Worm (Caenorhabditis elegans) whole organism, L2 larva: ENCODE results near the gene F26G1.2.

Experiments used
- C34F6.9 ChIP-seq: fragments of 150-350 bp; optimal IDR thresholded peaks from 2 replicates; lab custom pipeline; 2014; ENCODE audit warnings: missing biosample characterization, missing genetic modification characterization
- F13H6.1 ChIP-seq: sonication (generic microtip); optimal IDR thresholded peaks from 2 replicates; lab custom pipeline; 2016; ENCODE audit warnings: missing genetic modification characterization, missing compliant biosample characterization
- Y55F3AM.14 ChIP-seq: fragments of 200-800 bp; sonication (Bioruptor generic); optimal IDR thresholded peaks from 2 replicates; lab custom pipeline; 2018; ENCODE audit warnings: mild to moderate bottlenecking, missing genetic modification characterization, missing compliant biosample characterization
- ZK546.5 ChIP-seq: sonication (generic microtip); optimal IDR thresholded peaks from 2 replicates; lab custom pipeline; 2017; ENCODE audit warnings: missing biosample characterization, missing genetic modification characterization
- alr-1 ChIP-seq: fragments of 150-350 bp; optimal IDR thresholded peaks from 2 replicates; lab custom pipeline; 2014; ENCODE audit warnings: missing biosample characterization, missing genetic modification characterization
- aly-2 ChIP-seq: fragments of 150-350 bp; optimal IDR thresholded peaks from 2 replicates; lab custom pipeline; 2014; ENCODE audit warnings: missing biosample characterization, missing genetic modification characterization
- ama-1 ChIP-seq: fragments of 150-350 bp; optimal IDR thresholded peaks from 2 replicates; lab custom pipeline; 2018; ENCODE audit warnings: inconsistent platforms
- blmp-1 ChIP-seq: sonication (generic microtip); optimal IDR thresholded peaks from 2 replicates; lab custom pipeline; 2017; ENCODE audit warnings: missing genetic modification characterization, mild to moderate bottlenecking, missing compliant biosample characterization, antibody characterized with exemption, moderate library complexity; ENCODE audit not compliant: insufficient read depth
- crh-2 ChIP-seq: sonication (generic microtip); optimal IDR thresholded peaks from 2 replicates; lab custom pipeline; 2017; ENCODE audit warnings: missing biosample characterization, missing genetic modification characterization
- dmd-4 ChIP-seq: sonication (generic microtip); optimal IDR thresholded peaks from 2 replicates; lab custom pipeline; 2017; ENCODE audit warnings: missing biosample characterization, missing genetic modification characterization
- egl-27 ChIP-seq: sonication (generic microtip); optimal IDR thresholded peaks from 3 replicates; lab custom pipeline; 2017; ENCODE audit warnings: missing biosample characterization, missing genetic modification reagents, missing genetic modification characterization
- elt-1 ChIP-seq: fragments of 150-350 bp; optimal IDR thresholded peaks from 2 replicates; lab custom pipeline; 2014; ENCODE audit warnings: missing biosample characterization, missing genetic modification characterization
- elt-3 ChIP-seq: sonication (generic microtip); optimal IDR thresholded peaks from 2 replicates; lab custom pipeline; 2017; ENCODE audit warnings: missing biosample characterization, missing genetic modification characterization
- fos-1 ChIP-seq: fragments of 150-350 bp; optimal IDR thresholded peaks from 2 replicates; lab custom pipeline; 2014; ENCODE audit warnings: missing biosample characterization, missing genetic modification characterization
- gmeb-1 ChIP-seq: fragments of 150-350 bp; optimal IDR thresholded peaks from 2 replicates; lab custom pipeline; 2014; ENCODE audit warnings: missing biosample characterization, missing genetic modification characterization
- lin-11 ChIP-seq: fragments of 150-350 bp; sonication (generic microtip); optimal IDR thresholded peaks from 2 replicates; lab custom pipeline; 2014; ENCODE audit warnings: missing biosample characterization, missing genetic modification characterization, inconsistent platforms, mixed read lengths
- lin-13 ChIP-seq: fragments of 150-350 bp; optimal IDR thresholded peaks from 2 replicates; lab custom pipeline; 2014; ENCODE audit warnings: missing biosample characterization, missing genetic modification reagents, missing genetic modification characterization
- lin-39 ChIP-seq: fragments of 150-350 bp; optimal IDR thresholded peaks from 2 replicates; lab custom pipeline; 2014; ENCODE audit warnings: missing biosample characterization, missing genetic modification reagents, missing genetic modification characterization
- lsy-2 ChIP-seq, 2 experiments: fragments of 150-350 bp in 1 of 2; sonication (generic microtip) in 1 of 2; optimal IDR thresholded peaks; 2 replicates each; lab custom pipeline; 2014 to 2017; ENCODE audit warnings: missing biosample characterization in 2 of 2, missing genetic modification characterization in 2 of 2
- mab-5 ChIP-seq: fragments of 150-350 bp; optimal IDR thresholded peaks from 2 replicates; lab custom pipeline; 2014; ENCODE audit warnings: missing biosample characterization, missing genetic modification characterization
- mdl-1 ChIP-seq, 2 experiments: fragments of 150-350 bp in 1 of 2; sonication (generic microtip) in 1 of 2; optimal IDR thresholded peaks; 2 replicates each; lab custom pipeline; 2017; ENCODE audit warnings: missing biosample characterization in 2 of 2, missing genetic modification characterization in 2 of 2
- nhr-11 ChIP-seq: fragments of 150-350 bp; optimal IDR thresholded peaks from 2 replicates; lab custom pipeline; 2014; ENCODE audit warnings: missing biosample characterization, missing genetic modification characterization
- nhr-12 ChIP-seq: fragments of 150-350 bp; optimal IDR thresholded peaks from 2 replicates; lab custom pipeline; 2014; ENCODE audit warnings: missing biosample characterization, missing genetic modification characterization
- nhr-129 ChIP-seq: fragments of 150-350 bp; optimal IDR thresholded peaks from 2 replicates; lab custom pipeline; 2014; ENCODE audit warnings: missing biosample characterization, missing genetic modification characterization
- nhr-21 ChIP-seq: fragments of 150-350 bp; optimal IDR thresholded peaks from 2 replicates; lab custom pipeline; 2014; ENCODE audit warnings: missing biosample characterization, missing genetic modification characterization
- nhr-23 ChIP-seq: fragments of 150-350 bp; optimal IDR thresholded peaks from 2 replicates; lab custom pipeline; 2014; ENCODE audit warnings: missing biosample characterization, missing genetic modification reagents, missing genetic modification characterization
- nhr-237 ChIP-seq: fragments of 150-350 bp; optimal IDR thresholded peaks from 2 replicates; lab custom pipeline; 2014; ENCODE audit warnings: missing biosample characterization, missing genetic modification characterization
- nhr-25 ChIP-seq: fragments of 150-350 bp; sonication (generic microtip); optimal IDR thresholded peaks from 3 replicates; lab custom pipeline; 2014; ENCODE audit warnings: missing biosample characterization, missing genetic modification characterization
- nhr-6 ChIP-seq: fragments of 150-350 bp; optimal IDR thresholded peaks from 2 replicates; lab custom pipeline; 2014; ENCODE audit warnings: missing biosample characterization, missing genetic modification characterization
- nhr-77 ChIP-seq: fragments of 150-350 bp; optimal IDR thresholded peaks from 2 replicates; lab custom pipeline; 2014; ENCODE audit warnings: missing biosample characterization, missing genetic modification characterization
- peb-1 ChIP-seq: fragments of 150-350 bp; optimal IDR thresholded peaks from 2 replicates; lab custom pipeline; 2014; ENCODE audit warnings: missing biosample characterization, missing genetic modification characterization
- sem-4 ChIP-seq: fragments of 150-350 bp; optimal IDR thresholded peaks from 2 replicates; lab custom pipeline; 2014; ENCODE audit warnings: missing biosample characterization, missing genetic modification reagents, missing genetic modification characterization
- skn-1 ChIP-seq: sonication (generic microtip); optimal IDR thresholded peaks from 2 replicates; lab custom pipeline; 2017; ENCODE audit warnings: missing biosample characterization, missing genetic modification characterization
- sma-3 ChIP-seq: sonication (generic microtip); optimal IDR thresholded peaks from 2 replicates; lab custom pipeline; 2016; ENCODE audit warnings: missing genetic modification reagents, missing genetic modification characterization, missing compliant biosample characterization
- sma-9 ChIP-seq, 2 experiments: fragments of 150-350 bp in 1 of 2; sonication (generic microtip) in 1 of 2; optimal IDR thresholded peaks; 2 replicates each; lab custom pipeline; 2014 to 2016; ENCODE audit warnings: missing genetic modification characterization in 2 of 2, mild to moderate bottlenecking in 1 of 2, missing biosample characterization in 1 of 2, missing compliant biosample characterization in 1 of 2, missing genetic modification reagents in 1 of 2, moderate library complexity in 1 of 2
- snpc-4 ChIP-seq: fragments of 150-350 bp; optimal IDR thresholded peaks from 2 replicates; lab custom pipeline; 2014; ENCODE audit warnings: missing biosample characterization, missing genetic modification characterization
- unc-39 ChIP-seq: fragments of 150-350 bp; optimal IDR thresholded peaks from 2 replicates; lab custom pipeline; 2014; ENCODE audit warnings: missing biosample characterization, missing genetic modification characterization
- unc-55 ChIP-seq: fragments of 150-350 bp; sonication (generic microtip); optimal IDR thresholded peaks from 3 replicates; lab custom pipeline; 2014; ENCODE audit warnings: missing biosample characterization, missing genetic modification reagents, missing genetic modification characterization
- zag-1 ChIP-seq: fragments of 150-350 bp; optimal IDR thresholded peaks from 2 replicates; lab custom pipeline; 2014; ENCODE audit warnings: missing biosample characterization, missing genetic modification characterization
- ztf-1 ChIP-seq: fragments of 200-800 bp; sonication (Bioruptor generic); conservative IDR thresholded peaks from 2 replicates; pipeline ENCODE4 v1.3.6; 2022; ENCODE audit warnings: missing genetic modification characterization, missing compliant biosample characterization

F26G1.2 gene

DNA sequence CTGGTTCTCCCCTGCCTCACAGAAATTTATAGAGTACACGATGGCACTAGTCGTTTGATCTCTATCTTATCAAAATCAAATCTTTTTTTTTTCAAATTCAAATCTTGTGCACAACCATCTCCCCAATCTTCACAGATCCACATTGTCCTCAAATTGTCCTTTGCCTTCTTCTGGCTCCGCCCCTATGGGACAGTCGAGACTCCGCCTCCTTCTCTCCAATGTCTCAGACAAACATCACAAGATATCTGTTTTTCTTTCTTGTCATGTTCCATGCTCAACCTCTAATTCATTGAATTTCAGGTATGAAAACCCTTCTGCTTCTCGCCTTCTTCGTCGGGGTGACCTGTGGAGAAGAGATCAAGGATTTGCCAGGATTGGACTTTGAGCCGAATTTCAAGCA lies 25.5 kb upstream of the F26G1.2 start, which contains the start of gene ctsa-1.1:
Gene ctsa-1.1, plus strand, starts transcription at position 301 of the 400 bp plus-strand sequence.
- no peak for TF ChIP-seq nhr-77
- no peak for TF ChIP-seq Y55F3AM.14 (GFP tag; lab: Kevin White, UChicago)
- TF ChIP-seq elt-1 (tag; lab: Kevin White, UChicago), result no peak
- TF ChIP-seq nhr-23, result no peak
- TF ChIP-seq ztf-1 (GFP tag; lab: Robert Waterston, UW), result no peak
- no peak for TF ChIP-seq unc-39 (tag; lab: Kevin White, UChicago)
- no peak for TF ChIP-seq lin-13 (GFP tag; lab: Kevin White, UChicago)
- TF ChIP-seq mdl-1 (tag; optimal IDR thresholded peaks at IDR 0.05; lab: Kevin White, UChicago), result no peak
- no peak for TF ChIP-seq nhr-237 (tag; lab: Kevin White, UChicago)
- no peak for TF ChIP-seq F13H6.1
- no peak for TF ChIP-seq elt-3
- no peak for TF ChIP-seq peb-1 (tag; lab: Kevin White, UChicago)
- TF ChIP-seq blmp-1 (tag; lab: Kevin White, UChicago), result no peak
- TF ChIP-seq dmd-4 (tag; lab: Kevin White, UChicago), result no peak
- TF ChIP-seq, all 48 proteins: peak for 0

DNA sequence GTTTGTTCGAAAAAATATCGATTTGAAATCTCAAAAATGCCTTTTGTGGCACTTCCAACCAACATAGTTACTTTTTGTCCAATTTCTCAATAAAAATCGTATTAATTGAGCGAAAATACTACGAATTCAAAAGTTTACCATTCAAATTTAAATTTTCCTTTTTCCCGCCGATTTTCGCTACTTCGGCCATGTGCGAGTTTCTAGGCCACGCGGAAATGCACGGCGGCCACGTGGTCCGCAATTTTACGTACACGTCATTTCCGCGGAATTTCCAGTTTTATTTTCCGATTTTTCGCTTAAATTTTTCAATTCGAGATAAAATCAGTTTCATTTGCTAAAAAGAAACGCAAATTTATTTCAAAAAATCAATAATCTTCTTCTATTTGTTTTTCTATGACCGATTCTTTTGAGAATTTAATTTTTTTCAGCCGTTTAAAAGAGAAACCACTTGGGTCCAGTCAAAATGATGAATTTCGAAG lies 22.9 kb upstream of the F26G1.2 start, which contains the start of gene eas-1:
Gene eas-1, plus strand, starts transcription at position 429 of the 479 bp plus-strand sequence.
- TF ChIP-seq mab-5 (tag; lab: Kevin White, UChicago) (peak; percentile 35), nhr-21 (tag; lab: Kevin White, UChicago) (peak; percentile 60), egl-27 (tag; lab: Kevin White, UChicago) (no peak), ZK546.5 (tag; lab: Kevin White, UChicago) (peak; percentile 27), fos-1 (tag; lab: Kevin White, UChicago) (peak; percentile 40), lin-39 (no peak), sma-9 (GFP tag; optimal IDR thresholded peaks at IDR 0.05; lab: Kevin White, UChicago) (peak; percentile 87), sma-9 (tag; optimal IDR thresholded peaks at IDR 0.05; lab: Kevin White, UChicago) (no peak), zag-1 (tag; lab: Kevin White, UChicago) (no peak), lin-11 (tag; lab: Kevin White, UChicago) (peak; percentile 41), mdl-1 (tag; optimal IDR thresholded peaks at IDR 0.05; lab: Kevin White, UChicago) (peak; percentile 73 to 88), sma-3 (GFP tag; lab: Kevin White, UChicago) (peak; percentile 75), snpc-4 (tag; lab: Kevin White, UChicago) (peak; percentile 28), C34F6.9 (peak; percentile 86), nhr-12 (tag; lab: Kevin White, UChicago) (no peak), gmeb-1 (tag; lab: Kevin White, UChicago) (peak; percentile 95), alr-1 (no peak), F13H6.1 (peak; percentile 65), skn-1 (tag; lab: Kevin White, UChicago) (peak; percentile 32), aly-2 (tag; lab: Kevin White, UChicago) (no peak), nhr-6 (tag; lab: Kevin White, UChicago) (no peak), lsy-2 (tag; optimal IDR thresholded peaks at IDR 0.05; lab: Kevin White, UChicago) (peak; percentile 74 to 90), lin-13 (GFP tag; lab: Kevin White, UChicago) (peak; percentile 58), blmp-1 (tag; lab: Kevin White, UChicago) (peak; percentile 14), elt-3 (no peak), sem-4 (tag; lab: Kevin White, UChicago) (peak; percentile 39), ztf-1 (GFP tag; lab: Robert Waterston, UW) (no peak), unc-55 (peak; percentile 84), crh-2 (tag; lab: Kevin White, UChicago) (peak; percentile 95), nhr-25 (peak; percentile 75), nhr-129 (tag; lab: Kevin White, UChicago) (peak; percentile 28)
- TF ChIP-seq, all 48 proteins: peak for 21

DNA sequence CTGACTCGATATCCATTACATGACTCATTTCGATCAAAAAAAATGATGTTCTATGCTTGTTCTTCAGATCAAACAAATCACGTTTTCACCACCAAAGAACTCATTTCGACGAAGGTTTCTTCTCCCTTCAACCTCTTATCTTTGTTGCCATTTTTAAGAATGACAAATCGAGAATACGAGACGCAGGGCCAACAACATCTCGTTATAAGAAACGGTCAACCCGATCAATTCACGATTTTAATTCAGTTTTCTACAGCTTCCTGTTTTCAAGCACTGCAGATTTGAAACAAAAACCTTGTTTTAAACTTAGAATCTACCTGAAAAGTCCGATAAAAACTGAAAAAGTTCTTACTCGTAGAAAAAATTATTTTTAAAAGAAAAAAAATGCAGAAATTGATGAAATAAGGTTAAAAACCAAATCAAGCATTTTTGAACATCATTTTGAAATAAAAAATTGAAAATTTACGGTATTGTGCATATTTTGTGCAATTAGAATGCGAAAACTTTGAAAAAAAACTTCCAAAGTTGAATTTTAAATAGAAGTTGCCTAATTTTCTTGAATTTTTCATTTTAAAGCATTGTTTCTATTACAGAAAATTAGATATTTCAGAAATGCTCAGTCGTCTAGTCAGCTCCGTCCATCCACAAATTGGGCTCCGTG lies 21.2 kb upstream of the F26G1.2 start, which contains the start of gene acs-11:
Gene acs-11, plus strand, starts transcription at position 611 of the 661 bp plus-strand sequence.
- TF ChIP-seq nhr-21 (tag; lab: Kevin White, UChicago) (peak; percentile 28), sma-3 (GFP tag; lab: Kevin White, UChicago) (peak; percentile 11), nhr-6 (tag; lab: Kevin White, UChicago) (peak; percentile 0), crh-2 (tag; lab: Kevin White, UChicago) (peak; percentile 19), fos-1 (tag; lab: Kevin White, UChicago) (peak; percentile 69), nhr-23 (no peak), ama-1 (no peak), nhr-11 (tag; lab: Kevin White, UChicago) (no peak), elt-1 (tag; lab: Kevin White, UChicago) (no peak), gmeb-1 (tag; lab: Kevin White, UChicago) (peak; percentile 4)
